Worm (Caenorhabditis elegans): ENCODE measurements around the gene ilc-17.1.

Gene ilc-17.1

DNA sequence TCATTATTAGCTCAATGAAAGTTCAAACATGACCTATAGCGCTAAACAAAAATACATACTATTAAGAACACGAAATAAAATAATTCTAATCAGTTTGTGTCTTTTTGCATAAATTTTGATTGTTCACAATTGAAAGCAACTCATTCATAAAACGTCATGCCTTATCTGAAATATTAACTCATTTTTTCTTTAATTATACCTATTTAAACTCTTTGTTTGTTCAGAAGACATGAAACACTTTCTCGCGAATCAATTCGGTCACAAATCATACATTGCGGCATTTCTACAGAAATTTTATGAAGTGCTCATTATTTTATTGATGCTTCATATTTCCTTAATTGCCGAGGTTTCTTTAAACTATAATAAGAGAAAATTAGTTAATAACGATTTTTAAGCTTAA, 37.3 kb upstream of the ilc-17.1 start:
- TF ChIP-seq fos-1 (tag; optimal IDR thresholded peaks at IDR 0.05) (no peak), elt-3 (tag; optimal IDR thresholded peaks at IDR 0.05) (no peak), zag-1 (tag; optimal IDR thresholded peaks at IDR 0.05) (no peak), pha-4 (tag; optimal IDR thresholded peaks at IDR 0.05) (peak; percentile 31), unc-62 (GFP tag; optimal IDR thresholded peaks at IDR 0.05) (no peak), pqm-1 (tag; optimal IDR thresholded peaks at IDR 0.05) (peak; percentile 86), jun-1 (tag; optimal IDR thresholded peaks at IDR 0.05) (no peak), sea-2 (GFP tag; optimal IDR thresholded peaks at IDR 0.05) (no peak), ztf-11 (tag; optimal IDR thresholded peaks at IDR 0.05) (no peak), egl-5 (tag; optimal IDR thresholded peaks at IDR 0.05) (no peak), eor-1 (tag; optimal IDR thresholded peaks at IDR 0.05) (no peak), ZK546.5 (tag; optimal IDR thresholded peaks at IDR 0.05) (no peak), ceh-28 (tag; optimal IDR thresholded peaks at IDR 0.05) (no peak), elt-2 (tag; optimal IDR thresholded peaks at IDR 0.05) (peak; percentile 78)

ce11 chrX:12799831-12800230, 30.2 kb upstream of the ilc-17.1 start:
- TF ChIP-seq nhr-28 (tag; optimal IDR thresholded peaks at IDR 0.05) (no peak), aly-2 (tag; optimal IDR thresholded peaks at IDR 0.05) (no peak)

DNA sequence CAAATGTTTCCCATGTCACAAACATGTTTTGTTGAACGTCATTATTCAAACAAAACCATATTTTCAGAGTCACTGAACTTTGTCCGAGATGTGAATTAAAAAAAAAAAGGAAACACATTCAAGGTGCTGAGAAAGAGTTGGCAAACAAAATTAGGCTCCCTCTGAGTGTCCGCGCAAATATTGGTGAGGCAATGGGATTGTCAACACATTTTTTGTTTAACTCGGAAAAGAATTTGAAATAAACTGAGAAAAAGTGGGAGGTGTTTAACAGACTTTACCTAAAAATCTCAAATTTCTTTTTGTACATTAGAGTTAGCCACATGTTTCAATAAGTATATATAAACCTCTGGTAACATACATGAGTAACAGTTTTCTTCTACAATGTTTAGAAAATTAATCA, 24.2 kb upstream of the ilc-17.1 start, which contains the start of gene abf-6:
TSS of gene abf-6 (plus strand) at position 323 of the 400 bp plus-strand sequence.
- TF ChIP-seq zag-1 (tag; optimal IDR thresholded peaks at IDR 0.05) (no peak), pha-4 (tag; optimal IDR thresholded peaks at IDR 0.05) (peak; percentile 90)

ce11 chrX:12793075-12793474, 23.5 kb upstream of the ilc-17.1 start:
- TF ChIP-seq ceh-28 (tag; optimal IDR thresholded peaks at IDR 0.05): no peak
- peak; percentile 36 for TF ChIP-seq nhr-43 (tag; optimal IDR thresholded peaks at IDR 0.05; ENCODE audit: poor library complexity, severe bottlenecking)
- TF ChIP-seq ZK546.5 (tag; optimal IDR thresholded peaks at IDR 0.05): no peak
- no peak for TF ChIP-seq pqm-1 (tag; optimal IDR thresholded peaks at IDR 0.05)
- no peak for TF ChIP-seq ceh-9 (tag; optimal IDR thresholded peaks at IDR 0.05)
- TF ChIP-seq fos-1 (tag; optimal IDR thresholded peaks at IDR 0.05): no peak
- TF ChIP-seq nhr-23 (tag; optimal IDR thresholded peaks at IDR 0.05): peak; percentile 25

DNA sequence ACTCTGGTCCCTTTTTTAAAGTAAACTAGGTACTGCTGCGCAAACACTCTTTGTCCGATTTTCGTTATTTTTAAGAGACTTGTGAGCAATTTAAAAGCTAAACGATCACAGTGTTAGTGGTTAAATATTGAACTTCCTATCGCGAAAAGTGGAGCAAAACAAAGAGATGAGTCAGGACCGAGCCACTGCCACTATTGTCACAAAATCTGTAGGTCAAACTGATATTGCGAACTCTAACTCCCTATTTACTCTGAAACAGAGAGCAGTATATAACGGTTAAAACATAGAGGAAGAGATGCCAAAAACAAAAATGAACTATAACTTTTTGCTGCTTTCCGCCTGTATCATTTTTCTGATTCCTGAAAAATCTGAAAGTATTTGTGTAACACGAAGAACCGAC, 23.0 kb upstream of the ilc-17.1 start, which contains the start of gene abf-5:
TSS of gene abf-5 (plus strand) at position 301 of the 400 bp plus-strand sequence.
- no peak for TF ChIP-seq tbx-2 (tag; optimal IDR thresholded peaks at IDR 0.05)
- TF ChIP-seq pha-4 (tag; optimal IDR thresholded peaks at IDR 0.05): peak; percentile 73

DNA sequence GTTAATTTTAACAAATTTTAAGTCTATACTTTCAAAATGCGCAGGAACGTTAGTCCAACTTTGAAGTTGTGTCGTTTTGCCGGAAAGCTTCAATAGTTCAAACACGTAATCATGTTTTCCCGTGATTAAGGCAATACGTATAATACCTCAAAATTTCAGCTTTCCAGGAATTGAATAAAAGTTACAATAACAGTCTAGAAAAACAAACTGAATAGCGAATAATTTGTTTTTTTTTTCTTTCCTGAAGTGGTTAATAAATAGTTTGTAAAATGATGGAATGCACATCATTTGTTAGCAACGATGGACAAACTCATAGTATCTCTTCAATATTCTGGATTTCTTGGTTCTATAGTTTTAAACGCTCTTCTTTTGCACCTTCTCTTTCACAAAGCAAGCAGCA, 20.4 kb upstream of the ilc-17.1 start, which contains the start of gene str-123:
TSS of gene str-123 (plus strand) at position 301 of the 400 bp plus-strand sequence.
- no peak for TF ChIP-seq nhr-28 (tag; optimal IDR thresholded peaks at IDR 0.05)
- TF ChIP-seq ceh-16 (tag; optimal IDR thresholded peaks at IDR 0.05): no peak

DNA sequence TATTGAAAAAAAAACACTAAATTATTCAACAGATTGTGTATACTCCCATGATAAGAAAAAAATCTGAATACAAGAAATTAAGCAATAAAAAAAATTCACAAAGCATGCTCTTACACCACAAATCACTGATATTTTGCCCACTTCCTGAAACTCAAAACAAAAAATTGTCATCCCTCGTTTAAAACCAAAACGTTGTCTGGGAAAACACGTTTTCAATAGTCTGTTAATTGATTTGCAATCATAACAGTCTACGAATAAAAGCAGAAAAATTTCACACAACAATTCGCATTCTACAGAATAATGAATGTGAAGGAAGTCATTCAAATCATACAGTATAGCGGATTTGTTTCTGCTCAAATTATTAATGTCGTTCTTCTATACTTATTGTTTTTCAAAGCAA, 18.0 kb upstream of the ilc-17.1 start, which contains the start of gene str-124:
TSS of gene str-124 (plus strand) at position 301 of the 400 bp plus-strand sequence.
- TF ChIP-seq elt-2 (tag; optimal IDR thresholded peaks at IDR 0.05) (no peak), elt-3 (tag; optimal IDR thresholded peaks at IDR 0.05) (no peak), hmg-11 (tag; optimal IDR thresholded peaks at IDR 0.05) (no peak), fkh-10 (GFP tag; optimal IDR thresholded peaks at IDR 0.05) (no peak), egl-5 (tag; optimal IDR thresholded peaks at IDR 0.05) (no peak), nhr-237 (tag; optimal IDR thresholded peaks at IDR 0.05) (no peak), skn-1 (tag; optimal IDR thresholded peaks at IDR 0.05) (no peak), jun-1 (tag; optimal IDR thresholded peaks at IDR 0.05) (no peak), snpc-4 (tag; optimal IDR thresholded peaks at IDR 0.05) (no peak), pha-4 (tag; optimal IDR thresholded peaks at IDR 0.05) (no peak), fos-1 (tag; optimal IDR thresholded peaks at IDR 0.05) (no peak), nhr-76 (tag; optimal IDR thresholded peaks at IDR 0.05) (no peak), nhr-25 (tag; optimal IDR thresholded peaks at IDR 0.05) (no peak), fkh-2 (tag; optimal IDR thresholded peaks at IDR 0.05) (no peak), egl-27 (tag; optimal IDR thresholded peaks at IDR 0.05) (no peak), nhr-77 (tag; optimal IDR thresholded peaks at IDR 0.05) (no peak), tbx-2 (tag; optimal IDR thresholded peaks at IDR 0.05) (no peak)

Data from whole organism, L3 larva.